Fruit fly (Drosophila melanogaster): ENCODE results near the gene mask.

DNA sequence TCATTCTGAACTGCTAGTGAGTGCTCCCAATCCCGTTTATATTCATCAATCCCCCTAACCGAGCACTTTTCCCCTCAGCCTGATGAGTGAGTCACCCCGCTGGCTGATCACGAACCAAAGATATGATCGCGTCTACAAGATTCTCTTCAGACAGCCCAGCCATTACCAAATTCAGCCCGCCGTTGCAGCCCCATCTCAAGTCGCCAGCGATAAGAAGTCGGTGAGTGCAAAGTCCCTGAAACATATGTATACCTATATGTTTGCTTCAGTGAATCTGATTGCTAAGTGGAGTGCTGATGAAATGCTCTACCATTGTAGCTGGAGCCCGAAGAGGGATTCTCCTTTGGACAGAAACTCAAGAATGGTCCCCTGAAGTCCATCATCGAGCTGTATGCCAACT, 56.8 kb downstream of the mask start:
- TF ChIP-seq psq (optimal IDR thresholded peaks at IDR 0.05) (no peak), Myc (optimal IDR thresholded peaks at IDR 0.05) (no peak), h (optimal IDR thresholded peaks at IDR 0.05) (no peak), Sin3A (optimal IDR thresholded peaks at IDR 0.05) (no peak), ttk (optimal IDR thresholded peaks at IDR 0.05) (no peak)
